Worm (Caenorhabditis elegans): ENCODE data around the gene eri-3.

The eri-3 gene

DNA sequence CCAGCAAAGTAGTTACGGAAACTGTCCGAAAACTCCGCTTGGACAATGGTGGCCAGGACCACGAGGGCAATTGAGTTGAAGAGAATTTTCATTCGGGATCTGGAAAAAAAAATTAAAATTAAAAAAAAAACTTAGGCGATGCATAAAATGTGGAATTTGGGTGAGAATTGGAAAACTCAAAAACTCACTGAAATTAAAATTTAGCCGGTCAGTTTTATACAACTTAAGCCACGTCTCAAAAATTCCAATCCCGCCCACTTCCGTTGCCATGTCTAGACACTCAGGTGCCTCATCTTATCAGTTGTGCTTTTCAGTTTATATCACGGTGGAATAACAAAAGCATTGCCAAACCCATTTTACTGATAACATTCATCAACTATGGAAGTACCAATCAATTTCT lies 12.4 kb upstream of the eri-3 start, which contains the start of gene lips-11:
TSS of gene lips-11 (minus strand) at position 101 of the 400 bp plus-strand sequence.
- TF ChIP-seq ceh-13 (GFP tag; optimal IDR thresholded peaks at IDR 0.05) (no peak), hmg-4 (GFP tag; optimal IDR thresholded peaks at IDR 0.05) (no peak), ets-7 (tag; optimal IDR thresholded peaks at IDR 0.05) (no peak), tbx-37 (GFP tag; conservative IDR thresholded peaks at IDR 0.05) (no peak), ama-1 (optimal IDR thresholded peaks at IDR 0.05) (no peak), hnd-1 (tag; optimal IDR thresholded peaks at IDR 0.05) (no peak), tra-4 (tag; optimal IDR thresholded peaks at IDR 0.05) (no peak), flt-1 (GFP tag; IDR thresholded peaks at IDR 0.05) (no peak), F13C5.2 (tag; optimal IDR thresholded peaks at IDR 0.05) (no peak), ceh-36 (tag; optimal IDR thresholded peaks at IDR 0.05) (no peak), hmbx-1 (tag; optimal IDR thresholded peaks at IDR 0.05) (no peak), tbx-11 (GFP tag; IDR thresholded peaks at IDR 0.05) (no peak), aly-1 (tag; optimal IDR thresholded peaks at IDR 0.05) (no peak), pes-1 (GFP tag; IDR thresholded peaks at IDR 0.05) (no peak), scrt-1 (GFP tag; IDR thresholded peaks at IDR 0.05) (no peak), sea-1 (GFP tag; conservative IDR thresholded peaks at IDR 0.05) (no peak), B0310.2 (tag; optimal IDR thresholded peaks at IDR 0.05) (no peak)

DNA sequence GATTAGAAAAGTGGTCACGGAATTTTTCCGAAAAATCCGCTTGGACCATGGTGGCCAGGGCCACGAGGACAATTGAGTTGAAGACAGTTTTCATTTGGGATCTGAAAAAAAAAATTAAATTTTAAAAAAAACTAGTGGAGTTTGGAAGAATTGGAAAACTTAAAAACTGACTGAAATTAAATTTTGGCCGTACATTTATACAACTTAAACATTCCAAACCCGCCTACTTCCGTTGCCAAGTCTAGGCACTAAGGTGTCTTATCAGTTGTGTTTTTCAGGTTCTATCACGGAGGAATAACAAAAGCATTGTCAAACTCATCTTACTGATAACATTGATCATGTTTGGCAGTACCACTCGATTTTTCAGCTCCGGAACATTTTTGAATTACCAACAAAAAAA lies 9.2 kb upstream of the eri-3 start, which contains the start of gene lips-12:
TSS of gene lips-12 (minus strand) at position 101 of the 400 bp plus-strand sequence.
- TF ChIP-seq hnd-1 (tag; optimal IDR thresholded peaks at IDR 0.05) (no peak), pes-1 (GFP tag; IDR thresholded peaks at IDR 0.05) (no peak), ets-7 (tag; optimal IDR thresholded peaks at IDR 0.05) (no peak), F13C5.2 (tag; optimal IDR thresholded peaks at IDR 0.05) (no peak)

DNA sequence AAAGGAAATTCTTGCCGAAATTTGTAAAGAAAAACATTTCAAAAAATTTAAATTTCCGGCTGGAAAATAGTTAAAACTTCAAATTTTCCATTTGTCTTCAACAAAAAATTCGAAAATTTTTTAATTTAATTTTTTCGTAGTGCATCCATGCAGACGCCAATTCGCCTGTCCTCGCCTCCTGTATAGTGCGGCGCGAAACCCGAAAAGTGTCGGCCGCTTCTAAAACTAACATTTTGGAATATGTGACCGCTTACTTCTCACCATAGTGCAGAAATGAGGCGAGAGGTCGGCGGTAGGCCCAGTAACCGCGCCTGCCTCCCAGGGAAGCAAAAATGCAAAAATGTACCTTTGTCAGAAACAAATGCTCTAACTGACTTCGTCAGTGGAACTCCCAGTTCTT lies 6.8 kb upstream of the eri-3 start:
- TF ChIP-seq hmg-4 (GFP tag; optimal IDR thresholded peaks at IDR 0.05), result no peak
- no peak for TF ChIP-seq sea-1 (GFP tag; conservative IDR thresholded peaks at IDR 0.05)
- no peak for TF ChIP-seq F13C5.2 (tag; optimal IDR thresholded peaks at IDR 0.05)
- TF ChIP-seq hmbx-1 (tag; optimal IDR thresholded peaks at IDR 0.05), result no peak
- no peak for TF ChIP-seq B0310.2 (tag; optimal IDR thresholded peaks at IDR 0.05)
- TF ChIP-seq scrt-1 (GFP tag; IDR thresholded peaks at IDR 0.05), result no peak
- no peak for TF ChIP-seq aly-1 (tag; optimal IDR thresholded peaks at IDR 0.05)
- no peak for TF ChIP-seq flt-1 (GFP tag; IDR thresholded peaks at IDR 0.05)
- no peak for TF ChIP-seq ceh-36 (tag; optimal IDR thresholded peaks at IDR 0.05)
- TF ChIP-seq tbx-11 (GFP tag; IDR thresholded peaks at IDR 0.05), result no peak
- TF ChIP-seq ets-7 (tag; optimal IDR thresholded peaks at IDR 0.05), result no peak
- no peak for TF ChIP-seq tra-4 (tag; optimal IDR thresholded peaks at IDR 0.05)
- TF ChIP-seq ama-1 (optimal IDR thresholded peaks at IDR 0.05), result no peak
- no peak for TF ChIP-seq pes-1 (GFP tag; IDR thresholded peaks at IDR 0.05)
- TF ChIP-seq tbx-37 (GFP tag; conservative IDR thresholded peaks at IDR 0.05), result no peak

DNA sequence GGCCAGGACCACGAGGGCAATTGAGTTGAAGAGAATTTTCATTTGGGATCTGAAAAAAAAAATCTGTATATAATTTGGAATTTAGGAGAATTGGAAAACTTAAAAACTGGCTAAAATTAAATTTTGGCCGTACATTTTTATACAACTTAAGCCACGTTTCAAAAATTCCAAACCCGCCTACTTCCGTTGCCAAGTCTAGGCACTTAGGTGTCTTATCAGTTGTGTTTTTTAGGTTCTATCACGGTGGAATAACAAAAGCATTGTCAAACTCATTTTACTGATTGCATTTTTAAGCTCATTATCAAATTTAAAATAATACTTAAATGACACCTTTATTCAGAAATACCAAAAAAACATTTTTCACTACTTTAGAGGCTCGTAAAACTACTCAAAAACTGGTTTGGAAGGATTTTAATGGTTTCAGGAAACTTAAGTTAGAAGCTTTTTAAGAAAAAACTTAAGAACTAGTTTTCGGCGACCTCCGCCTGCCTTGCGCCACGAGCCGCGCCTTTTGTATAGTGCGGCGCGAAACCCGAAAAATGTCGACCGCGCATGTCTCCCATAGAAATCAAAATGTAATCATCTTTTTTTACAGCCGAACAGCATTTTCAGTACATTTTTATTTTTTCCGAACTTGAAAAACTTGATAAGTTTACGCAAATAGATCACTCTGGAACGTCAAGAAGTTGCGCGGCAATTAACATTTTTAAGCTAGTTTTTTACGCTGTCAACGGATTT lies 5.2 kb upstream of the eri-3 start, which contains the start of gene lips-13:
TSS of gene lips-13 (minus strand) at position 51 of the 738 bp plus-strand sequence.
- TF ChIP-seq ceh-36 (tag; optimal IDR thresholded peaks at IDR 0.05) (no peak), ama-1 (optimal IDR thresholded peaks at IDR 0.05) (no peak), aly-1 (tag; optimal IDR thresholded peaks at IDR 0.05) (no peak), hmg-4 (GFP tag; optimal IDR thresholded peaks at IDR 0.05) (no peak), tbx-37 (GFP tag; conservative IDR thresholded peaks at IDR 0.05) (no peak), tra-4 (tag; optimal IDR thresholded peaks at IDR 0.05) (no peak), flt-1 (GFP tag; IDR thresholded peaks at IDR 0.05) (no peak), tbx-11 (GFP tag; IDR thresholded peaks at IDR 0.05) (no peak), hnd-1 (tag; optimal IDR thresholded peaks at IDR 0.05) (no peak)

DNA sequence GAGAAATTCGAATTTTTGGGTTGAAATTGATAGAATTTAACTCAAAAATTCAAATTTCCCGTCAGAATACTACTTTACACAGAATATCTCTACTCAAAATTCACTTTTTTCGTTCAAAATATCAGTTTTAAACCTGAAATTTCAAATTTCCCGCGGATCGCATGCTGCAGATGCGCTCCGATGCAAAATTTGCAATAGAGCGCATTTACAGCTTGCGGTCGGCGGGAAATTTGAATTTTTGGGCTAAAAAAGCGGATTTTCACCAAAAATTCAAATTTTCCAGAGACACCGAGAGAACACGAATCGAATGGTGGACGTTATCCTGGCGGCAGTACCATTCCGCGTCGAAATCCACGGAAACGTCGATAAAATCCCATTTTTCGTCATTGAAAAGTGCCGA lies 1.4 kb downstream of the eri-3 start:
- TF ChIP-seq B0310.2 (tag; optimal IDR thresholded peaks at IDR 0.05), result no peak
- no peak for TF ChIP-seq ceh-36 (tag; optimal IDR thresholded peaks at IDR 0.05)
- no peak for TF ChIP-seq F13C5.2 (tag; optimal IDR thresholded peaks at IDR 0.05)
- TF ChIP-seq ets-7 (tag; optimal IDR thresholded peaks at IDR 0.05), result no peak
- no peak for TF ChIP-seq scrt-1 (GFP tag; IDR thresholded peaks at IDR 0.05)
- TF ChIP-seq hnd-1 (tag; optimal IDR thresholded peaks at IDR 0.05), result no peak
- TF ChIP-seq flt-1 (GFP tag; IDR thresholded peaks at IDR 0.05), result no peak
- TF ChIP-seq sea-1 (GFP tag; conservative IDR thresholded peaks at IDR 0.05), result no peak
- TF ChIP-seq ceh-13 (GFP tag; optimal IDR thresholded peaks at IDR 0.05), result no peak
- no peak for TF ChIP-seq tbx-37 (GFP tag; conservative IDR thresholded peaks at IDR 0.05)
- TF ChIP-seq aly-1 (tag; optimal IDR thresholded peaks at IDR 0.05), result no peak
- no peak for TF ChIP-seq tbx-11 (GFP tag; IDR thresholded peaks at IDR 0.05)

DNA sequence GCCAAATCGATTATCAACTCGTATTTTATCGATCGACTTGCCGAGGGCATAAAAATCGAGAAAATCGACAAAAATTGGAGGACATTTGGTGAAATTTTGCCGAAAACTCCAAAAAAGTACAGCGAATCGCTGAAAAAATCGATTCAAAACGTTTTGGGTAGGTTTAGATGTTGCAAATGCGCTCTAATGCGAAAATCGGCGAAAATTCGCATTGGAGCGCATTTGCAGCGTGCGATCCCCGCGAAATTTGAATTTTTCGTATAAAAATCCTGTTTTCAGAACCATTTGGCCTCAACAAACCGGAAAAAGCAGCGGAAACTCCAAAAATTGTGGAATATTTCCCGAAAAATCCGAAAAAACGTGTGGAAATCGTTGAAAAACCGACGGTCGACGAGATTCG lies 3.1 kb downstream of the eri-3 start:
- TF ChIP-seq F13C5.2 (tag; optimal IDR thresholded peaks at IDR 0.05) (no peak), ceh-36 (tag; optimal IDR thresholded peaks at IDR 0.05) (no peak), flt-1 (GFP tag; IDR thresholded peaks at IDR 0.05) (no peak), scrt-1 (GFP tag; IDR thresholded peaks at IDR 0.05) (no peak), tbx-11 (GFP tag; IDR thresholded peaks at IDR 0.05) (no peak), sea-1 (GFP tag; conservative IDR thresholded peaks at IDR 0.05) (no peak), ceh-13 (GFP tag; optimal IDR thresholded peaks at IDR 0.05) (no peak), tra-4 (tag; optimal IDR thresholded peaks at IDR 0.05) (no peak), aly-1 (tag; optimal IDR thresholded peaks at IDR 0.05) (no peak), B0310.2 (tag; optimal IDR thresholded peaks at IDR 0.05) (no peak), hmbx-1 (tag; optimal IDR thresholded peaks at IDR 0.05) (no peak), ama-1 (optimal IDR thresholded peaks at IDR 0.05) (no peak), tbx-37 (GFP tag; conservative IDR thresholded peaks at IDR 0.05) (no peak), ets-7 (tag; optimal IDR thresholded peaks at IDR 0.05) (no peak), hmg-4 (GFP tag; optimal IDR thresholded peaks at IDR 0.05) (no peak)

DNA sequence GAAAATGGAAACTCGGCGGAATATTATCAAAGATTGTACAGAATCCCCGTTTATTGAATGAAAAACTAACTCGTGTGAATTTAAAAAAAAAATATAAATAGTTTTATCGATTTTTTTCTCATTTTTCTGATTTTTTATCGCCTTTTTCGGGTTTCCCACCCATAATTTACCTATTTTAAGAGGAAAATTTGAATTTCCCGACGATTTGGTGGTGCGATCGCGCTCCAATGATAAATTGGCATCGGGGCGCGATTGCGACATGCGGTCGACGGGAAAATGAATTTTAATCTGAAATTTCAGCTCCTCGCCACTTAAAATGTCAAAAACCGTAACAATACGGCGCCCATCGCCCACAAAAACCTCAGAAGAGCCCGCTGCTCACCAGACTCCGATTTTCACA lies 4.3 kb downstream of the eri-3 start, which contains the start of gene taf-6.1:
TSS of gene taf-6.1 (plus strand) at position 301 of the 400 bp plus-strand sequence.
- TF ChIP-seq tbx-37 (GFP tag; conservative IDR thresholded peaks at IDR 0.05) (no peak), hnd-1 (tag; optimal IDR thresholded peaks at IDR 0.05) (no peak), pes-1 (GFP tag; IDR thresholded peaks at IDR 0.05) (no peak), hmbx-1 (tag; optimal IDR thresholded peaks at IDR 0.05) (no peak), ets-7 (tag; optimal IDR thresholded peaks at IDR 0.05) (no peak), B0310.2 (tag; optimal IDR thresholded peaks at IDR 0.05) (no peak), tra-4 (tag; optimal IDR thresholded peaks at IDR 0.05) (no peak), ceh-36 (tag; optimal IDR thresholded peaks at IDR 0.05) (no peak), flt-1 (GFP tag; IDR thresholded peaks at IDR 0.05) (no peak), ceh-13 (GFP tag; optimal IDR thresholded peaks at IDR 0.05) (no peak), tbx-11 (GFP tag; IDR thresholded peaks at IDR 0.05) (no peak), sea-1 (GFP tag; conservative IDR thresholded peaks at IDR 0.05) (no peak), ama-1 (optimal IDR thresholded peaks at IDR 0.05) (no peak), hmg-4 (GFP tag; optimal IDR thresholded peaks at IDR 0.05) (no peak), scrt-1 (GFP tag; IDR thresholded peaks at IDR 0.05) (no peak), F13C5.2 (tag; optimal IDR thresholded peaks at IDR 0.05) (no peak), aly-1 (tag; optimal IDR thresholded peaks at IDR 0.05) (no peak)

Measured in whole organism, early embryonic.